Fruit fly (Drosophila melanogaster) whole organism, embryonic: ENCODE measurements around the gene CG31219.

Source experiments
- ATbp ChIP-seq: fragments of 200-800 bp; sonication (Bioruptor generic); optimal IDR thresholded peaks from 2 replicates; lab custom pipeline; 2017; ENCODE audit warnings: missing biosample characterization, mild to moderate bottlenecking, missing genetic modification characterization, missing genetic modification reagents
- Asciz ChIP-seq: fragments of 200-800 bp; sonication (Bioruptor generic); optimal IDR thresholded peaks from 2 replicates; lab custom pipeline; 2017; ENCODE audit warnings: missing biosample characterization, mild to moderate bottlenecking, missing genetic modification characterization, missing genetic modification reagents
- Atf3 ChIP-seq: fragments of 200-800 bp; sonication (Bioruptor generic); optimal IDR thresholded peaks from 3 replicates; lab custom pipeline; 2016; ENCODE audit warnings: missing biosample characterization, missing genetic modification characterization
- B-H1 ChIP-seq: fragments of 200-800 bp; sonication (Bioruptor generic); IDR thresholded peaks from 3 replicates; pipeline ENCODE4 v1.3.6; 2022; ENCODE audit warnings: missing biosample characterization, missing genetic modification characterization
- CG10366 ChIP-seq: fragments of 200-800 bp; sonication (Bioruptor generic); IDR thresholded peaks from 2 replicates; pipeline ENCODE4 v1.3.6; 2022; ENCODE audit warnings: missing biosample characterization, missing genetic modification characterization
- CG11085 ChIP-seq: fragments of 200-800 bp; sonication (Bioruptor generic); IDR thresholded peaks from 2 replicates; pipeline ENCODE4 v1.3.6; 2022; ENCODE audit warnings: missing biosample characterization, missing genetic modification characterization
- CG11247 ChIP-seq: fragments of 200-800 bp; sonication (Bioruptor generic); IDR thresholded peaks from 2 replicates; pipeline ENCODE4 v1.3.6; 2022; ENCODE audit warnings: missing biosample characterization, missing genetic modification characterization
- CG11456 ChIP-seq: fragments of 200-800 bp; sonication (Bioruptor generic); IDR thresholded peaks from 3 replicates; pipeline ENCODE4 v1.3.6; 2022; ENCODE audit warnings: missing biosample characterization, missing genetic modification characterization
- CG11696 ChIP-seq: fragments of 200-800 bp; sonication (Bioruptor generic); IDR thresholded peaks from 2 replicates; pipeline ENCODE4 v1.3.6; 2022; ENCODE audit warnings: missing biosample characterization, missing genetic modification characterization
- CG1233 ChIP-seq: fragments of 200-800 bp; sonication (Bioruptor generic); optimal IDR thresholded peaks from 4 replicates; lab custom pipeline; 2018; ENCODE audit warnings: missing biosample characterization, mild to moderate bottlenecking, missing genetic modification characterization
- CG14050 ChIP-seq: fragments of 200-800 bp; sonication (Bioruptor generic); IDR thresholded peaks from 3 replicates; pipeline ENCODE4 v1.3.6; 2022; ENCODE audit warnings: missing biosample characterization, missing genetic modification characterization
- CG1603 ChIP-seq: fragments of 200-800 bp; sonication (Bioruptor generic); optimal IDR thresholded peaks from 2 replicates; lab custom pipeline; 2019; ENCODE audit warnings: missing biosample characterization, mild to moderate bottlenecking, missing genetic modification characterization, moderate library complexity
- CG17385 ChIP-seq: fragments of 200-800 bp; sonication (Bioruptor generic); optimal IDR thresholded peaks from 3 replicates; lab custom pipeline; 2018; ENCODE audit warnings: missing biosample characterization, mild to moderate bottlenecking, missing genetic modification characterization
- CG2712 ChIP-seq: fragments of 200-800 bp; optimal IDR thresholded peaks from 3 replicates; lab custom pipeline; 2019; ENCODE audit warnings: missing biosample characterization, mild to moderate bottlenecking, missing genetic modification characterization, moderate library complexity
- CG30020 ChIP-seq: fragments of 200-800 bp; optimal IDR thresholded peaks from 2 replicates; lab custom pipeline; 2019; ENCODE audit warnings: missing biosample characterization, mild to moderate bottlenecking, missing genetic modification characterization, moderate library complexity
- CG3281 ChIP-seq: fragments of 200-800 bp; sonication (Bioruptor generic); optimal IDR thresholded peaks from 3 replicates; lab custom pipeline; 2017; ENCODE audit warnings: missing biosample characterization, mild to moderate bottlenecking, missing genetic modification characterization
- CG3407 ChIP-seq: fragments of 200-800 bp; sonication (Bioruptor generic); optimal IDR thresholded peaks from 2 replicates; lab custom pipeline; 2018; ENCODE audit warnings: missing biosample characterization, mild to moderate bottlenecking, missing genetic modification characterization
- CG4282 ChIP-seq: fragments of 200-800 bp; sonication (Bioruptor generic); optimal IDR thresholded peaks from 2 replicates; lab custom pipeline; 2016; ENCODE audit warnings: missing biosample characterization, missing genetic modification characterization
- CG4328 ChIP-seq: fragments of 200-800 bp; sonication (Bioruptor generic); optimal IDR thresholded peaks from 3 replicates; lab custom pipeline; 2017; ENCODE audit warnings: missing biosample characterization, missing genetic modification reagents, missing genetic modification characterization
- CG6254 ChIP-seq: fragments of 200-800 bp; sonication (Bioruptor generic); optimal IDR thresholded peaks from 3 replicates; lab custom pipeline; 2017; ENCODE audit warnings: mild to moderate bottlenecking, missing biosample characterization, missing genetic modification reagents, missing genetic modification characterization
- CG6689 ChIP-seq: fragments of 200-800 bp; sonication (Bioruptor generic); IDR thresholded peaks from 2 replicates; pipeline ENCODE4 v1.3.6; 2022; ENCODE audit warnings: missing biosample characterization, missing genetic modification characterization
- CG6765 ChIP-seq: fragments of 200-800 bp; sonication (Bioruptor generic); optimal IDR thresholded peaks from 3 replicates; lab custom pipeline; 2017; ENCODE audit warnings: missing biosample characterization, mild to moderate bottlenecking, missing genetic modification characterization
- CG7928 ChIP-seq: fragments of 200-800 bp; sonication (Bioruptor generic); optimal IDR thresholded peaks from 2 replicates; lab custom pipeline; 2017; ENCODE audit warnings: missing biosample characterization, mild to moderate bottlenecking, missing genetic modification characterization
- CG9437 ChIP-seq: fragments of 200-800 bp; sonication (Bioruptor generic); optimal IDR thresholded peaks from 2 replicates; lab custom pipeline; 2018; ENCODE audit warnings: missing biosample characterization, mild to moderate bottlenecking, missing genetic modification characterization
- Chrac-16 ChIP-seq: fragments of 200-800 bp; sonication (Bioruptor generic); optimal IDR thresholded peaks from 3 replicates; lab custom pipeline; 2016; ENCODE audit warnings: missing biosample characterization, missing genetic modification characterization
- E2f2 ChIP-seq: fragments of 200-800 bp; sonication (Bioruptor generic); IDR thresholded peaks from 2 replicates; pipeline ENCODE4 v1.3.6; 2022; ENCODE audit warnings: missing biosample characterization, missing genetic modification characterization
- Ets65A ChIP-seq: fragments of 200-800 bp; sonication (Bioruptor generic); peaks from one replicate; lab custom pipeline; 2016; ENCODE audit warnings: missing biosample characterization, missing genetic modification characterization
- Fer2 ChIP-seq: fragments of 200-800 bp; sonication (Bioruptor generic); optimal IDR thresholded peaks from 2 replicates; lab custom pipeline; 2018; ENCODE audit warnings: missing biosample characterization, mild to moderate bottlenecking, missing genetic modification characterization, moderate library complexity
- GATAe ChIP-seq: fragments of 200-800 bp; sonication (Bioruptor generic); conservative IDR thresholded peaks from 2 replicates; pipeline ENCODE4 v1.3.6; 2022; ENCODE audit warnings: missing biosample characterization, missing genetic modification characterization
- Hand ChIP-seq: fragments of 200-800 bp; sonication (Bioruptor generic); optimal IDR thresholded peaks from 2 replicates; lab custom pipeline; 2017; ENCODE audit warnings: mild to moderate bottlenecking, missing biosample characterization, missing genetic modification reagents, missing genetic modification characterization
- Hmx ChIP-seq: fragments of 200-800 bp; sonication (Bioruptor generic); optimal IDR thresholded peaks from 2 replicates; lab custom pipeline; 2016; ENCODE audit warnings: missing biosample characterization, missing genetic modification characterization
- Hsf ChIP-seq: fragments of 200-800 bp; sonication (Bioruptor generic); optimal IDR thresholded peaks from 3 replicates; lab custom pipeline; 2016; ENCODE audit warnings: missing biosample characterization, missing genetic modification characterization
- Pdp1 ChIP-seq, 2 experiments: fragments of 200-800 bp; sonication (Bioruptor generic); optimal IDR thresholded peaks; 3 replicates each; lab custom pipeline; 2016; ENCODE audit warnings: missing biosample characterization in 2 of 2, missing genetic modification characterization in 2 of 2, mild to moderate bottlenecking in 1 of 2, moderate library complexity in 1 of 2
- Side ChIP-seq: fragments of 200-800 bp; sonication (Bioruptor generic); optimal IDR thresholded peaks from 2 replicates; lab custom pipeline; 2016; ENCODE audit warnings: missing biosample characterization, missing genetic modification characterization
- ac ChIP-seq: fragments of 200-800 bp; sonication (Bioruptor generic); optimal IDR thresholded peaks from 3 replicates; lab custom pipeline; 2017; ENCODE audit warnings: missing biosample characterization, mild to moderate bottlenecking, missing genetic modification characterization
- ci ChIP-seq: fragments of 200-800 bp; sonication (Bioruptor generic); IDR thresholded peaks from 3 replicates; pipeline ENCODE4 v1.3.6; 2022; ENCODE audit warnings: missing biosample characterization, missing genetic modification characterization
- crc ChIP-seq: fragments of 200-800 bp; sonication (Bioruptor generic); optimal IDR thresholded peaks from 2 replicates; lab custom pipeline; 2016; ENCODE audit warnings: missing biosample characterization, missing genetic modification characterization
- lab ChIP-seq: fragments of 200-800 bp; sonication (Bioruptor generic); optimal IDR thresholded peaks from 3 replicates; lab custom pipeline; 2017; ENCODE audit warnings: missing biosample characterization, missing genetic modification characterization, mild to moderate bottlenecking, moderate library complexity, missing genetic modification reagents
- luna ChIP-seq: fragments of 200-800 bp; sonication (Bioruptor generic); optimal IDR thresholded peaks from 2 replicates; lab custom pipeline; 2016; ENCODE audit warnings: missing biosample characterization, missing genetic modification characterization
- nmo ChIP-seq: fragments of 200-800 bp; sonication (Bioruptor generic); optimal IDR thresholded peaks from 2 replicates; lab custom pipeline; 2018; ENCODE audit warnings: missing biosample characterization, mild to moderate bottlenecking, missing genetic modification characterization, moderate library complexity
- pfk ChIP-seq: fragments of 200-800 bp; sonication (Bioruptor generic); optimal IDR thresholded peaks from 2 replicates; lab custom pipeline; 2018; ENCODE audit warnings: missing biosample characterization, mild to moderate bottlenecking, missing genetic modification characterization, moderate library complexity
- pros ChIP-seq: fragments of 200-800 bp; sonication (Bioruptor generic); optimal IDR thresholded peaks from 3 replicates; lab custom pipeline; 2019; ENCODE audit warnings: missing biosample characterization, mild to moderate bottlenecking, missing genetic modification characterization, moderate library complexity
- pum ChIP-seq: fragments of 200-800 bp; sonication (Bioruptor generic); optimal IDR thresholded peaks from 2 replicates; lab custom pipeline; 2016; ENCODE audit warnings: missing biosample characterization, missing genetic modification characterization
- row ChIP-seq: fragments of 200-800 bp; sonication (Bioruptor generic); IDR thresholded peaks from 3 replicates; pipeline ENCODE4 v1.3.6; 2022; ENCODE audit warnings: missing biosample characterization, missing genetic modification characterization
- stc ChIP-seq: fragments of 200-800 bp; sonication (Bioruptor generic); IDR thresholded peaks from 2 replicates; pipeline ENCODE4 v1.3.6; 2022; ENCODE audit warnings: missing biosample characterization, missing genetic modification characterization
- tap ChIP-seq: fragments of 200-800 bp; optimal IDR thresholded peaks from 3 replicates; lab custom pipeline; 2019; ENCODE audit warnings: missing biosample characterization, mild to moderate bottlenecking, missing genetic modification characterization, moderate library complexity
- tio ChIP-seq: fragments of 200-800 bp; sonication (Bioruptor generic); optimal IDR thresholded peaks from 2 replicates; lab custom pipeline; 2017; ENCODE audit warnings: missing biosample characterization, missing genetic modification characterization, inconsistent platforms
- tna ChIP-seq: fragments of 200-800 bp; sonication (Bioruptor generic); IDR thresholded peaks from 2 replicates; pipeline ENCODE4 v1.3.6; 2022; ENCODE audit warnings: missing biosample characterization, missing genetic modification characterization; ENCODE audit not compliant: partially characterized antibody
- unc-4 ChIP-seq: fragments of 200-800 bp; sonication (Bioruptor generic); IDR thresholded peaks from 2 replicates; pipeline ENCODE4 v1.3.6; 2022; ENCODE audit warnings: missing biosample characterization, missing genetic modification characterization; ENCODE audit not compliant: partially characterized antibody

Gene CG31219

DNA sequence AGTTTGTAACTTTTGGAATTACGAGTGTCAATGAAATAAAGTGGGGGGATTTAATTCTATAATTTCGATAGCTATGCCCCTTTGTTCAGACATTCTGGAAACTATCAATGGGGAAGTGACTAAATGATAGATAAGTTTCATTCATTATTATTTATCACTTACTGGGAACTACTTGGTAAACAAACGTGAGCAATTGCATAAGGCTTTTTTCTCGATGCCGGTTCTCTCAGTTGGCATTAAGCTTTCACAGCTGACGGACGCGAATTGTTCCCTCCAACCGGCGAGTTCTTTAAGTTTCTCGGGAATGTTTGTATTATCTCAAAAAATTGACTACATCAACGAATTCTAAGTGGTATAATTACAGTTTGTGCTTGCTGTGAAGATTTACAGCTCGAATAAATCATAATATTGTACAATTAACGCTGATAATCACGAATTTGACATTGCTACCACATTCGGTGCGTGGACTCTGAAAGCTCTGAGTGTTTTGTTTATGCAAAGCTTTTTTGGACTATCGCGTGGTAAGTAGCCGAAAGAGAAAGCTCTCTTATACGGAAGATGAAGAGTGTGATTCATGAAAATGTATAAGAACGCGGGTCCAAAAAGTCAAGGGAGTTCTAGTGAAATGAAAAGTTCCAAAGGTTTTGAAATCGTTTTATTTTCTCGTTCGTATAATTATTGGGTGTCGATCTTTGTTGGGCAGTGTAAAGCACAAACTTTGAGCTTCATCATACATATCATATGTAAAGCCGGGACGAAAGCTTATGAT lies 20.6 kb downstream of the CG31219 start, which contains the start of gene Naam (continued):
- TF ChIP-seq CG11696 (GFP tag; lab: Robert Waterston, UW) (peak; percentile 70; the same call in 1 of the 2 replicates), stc (GFP tag; lab: Robert Waterston, UW) (peak; percentile 81), CG6254 (GFP tag; lab: Kevin White, UChicago) (peak; percentile 7), CG11247 (GFP tag; lab: Robert Waterston, UW) (peak; percentile 75), GATAe (no peak), lab (GFP tag; lab: Kevin White, UChicago) (peak; percentile 93), CG11085 (GFP tag; lab: Robert Waterston, UW) (peak; percentile 62; the same call in 1 of the 2 replicates), CG6689 (GFP tag; lab: Robert Waterston, UW) (peak; percentile 69), Hmx (GFP tag; lab: Kevin White, UChicago) (peak; percentile 45), CG17385 (GFP tag; lab: Kevin White, UChicago) (peak; percentile 73), crc (peak; percentile 69), CG10366 (GFP tag; lab: Robert Waterston, UW) (peak; percentile 71), CG1603 (tag; lab: Kevin White, UChicago) (peak; percentile 74), Ets65A (GFP tag; lab: Kevin White, UChicago) (peak; percentile 95), tap (tag; lab: Kevin White, UChicago) (peak; percentile 34), pum (GFP tag; lab: Kevin White, UChicago) (peak; percentile 61), Fer2 (tag; lab: Kevin White, UChicago) (peak; percentile 69), CG11456 (peak; percentile 79), CG1233 (peak; percentile 71), CG6765 (peak; percentile 49), tna (GFP tag; lab: Robert Waterston, UW) (no peak), CG7928 (peak; percentile 60), tio (GFP tag; lab: Kevin White, UChicago) (peak; percentile 35), pros (GFP tag; lab: Kevin White, UChicago) (no peak), E2f2 (GFP tag; lab: Robert Waterston, UW) (peak; percentile 57; the same call in 1 of the 2 replicates), CG14050 (GFP tag; lab: Robert Waterston, UW) (peak; percentile 73; the same call in 2 of the 3 replicates), ci (GFP tag; lab: Robert Waterston, UW) (peak; percentile 95), Pdp1 (GFP tag; optimal IDR thresholded peaks at IDR 0.05; lab: Kevin White, UChicago) (peak; percentile 74 to 98), Asciz (GFP tag; lab: Kevin White, UChicago) (peak; percentile 72), CG4328 (GFP tag; lab: Kevin White, UChicago) (peak; percentile 39), luna (GFP tag; lab: Kevin White, UChicago) (peak; percentile 25), ac (no peak), row (GFP tag; lab: Robert Waterston, UW) (peak; percentile 80), unc-4 (GFP tag; lab: Robert Waterston, UW) (no peak), Hand (peak; percentile 71), CG4282 (GFP tag; lab: Kevin White, UChicago) (peak; percentile 69), CG3281 (GFP tag; lab: Kevin White, UChicago) (peak; percentile 83), Side (GFP tag; lab: Kevin White, UChicago) (peak; percentile 76), ATbp (GFP tag; lab: Kevin White, UChicago) (peak; percentile 80), CG30020 (no peak), CG2712 (tag; lab: Kevin White, UChicago) (peak; percentile 77), CG3407 (peak; percentile 14), CG9437 (GFP tag; lab: Kevin White, UChicago) (peak; percentile 57), B-H1 (GFP tag; lab: Robert Waterston, UW) (peak; percentile 46; the same call in 1 of the 3 replicates), Atf3 (GFP tag; lab: Kevin White, UChicago) (peak; percentile 30), Chrac-16 (GFP tag; lab: Kevin White, UChicago) (peak; percentile 58), pfk (GFP tag; lab: Kevin White, UChicago) (no peak), Hsf (GFP tag; lab: Kevin White, UChicago) (peak; percentile 86), nmo (peak; percentile 61)
